Fruit fly (Drosophila melanogaster) whole organism, adult: ENCODE data around the gene CG43407.

Source experiments
- CG11617 ChIP-seq: fragments of 200-800 bp; sonication (Bioruptor generic); optimal IDR thresholded peaks from 2 replicates; lab custom pipeline; 2017; ENCODE audit warnings: mild to moderate bottlenecking, missing biosample characterization, missing genetic modification reagents, missing genetic modification characterization
- CG12768 ChIP-seq: fragments of 200-800 bp; sonication (Bioruptor generic); optimal IDR thresholded peaks from 2 replicates; lab custom pipeline; 2017; ENCODE audit warnings: missing biosample characterization, missing genetic modification characterization, mild to moderate bottlenecking, moderate library complexity, missing genetic modification reagents
- CG7045 ChIP-seq: fragments of 200-800 bp; sonication (Bioruptor generic); optimal IDR thresholded peaks from 2 replicates; lab custom pipeline; 2017; ENCODE audit warnings: missing biosample characterization, mild to moderate bottlenecking, missing genetic modification characterization
- Crg-1 ChIP-seq: fragments of 200-800 bp; sonication (Bioruptor generic); optimal IDR thresholded peaks from 2 replicates; lab custom pipeline; 2016; ENCODE audit warnings: missing biosample characterization, missing genetic modification characterization
- bab1 ChIP-seq: fragments of 200-800 bp; sonication (Bioruptor generic); optimal IDR thresholded peaks from 3 replicates; lab custom pipeline; 2019; ENCODE audit warnings: missing biosample characterization, mild to moderate bottlenecking, missing genetic modification characterization, moderate library complexity
- kay ChIP-seq: fragments of 200-800 bp; sonication (Bioruptor generic); peaks from one replicate; lab custom pipeline; 2016; ENCODE audit warnings: missing biosample characterization, missing genetic modification characterization, borderline replicate concordance
- pad ChIP-seq: fragments of 200-800 bp; sonication (Bioruptor generic); optimal IDR thresholded peaks from 3 replicates; lab custom pipeline; 2017; ENCODE audit warnings: missing biosample characterization, missing genetic modification characterization, mild to moderate bottlenecking, moderate library complexity, missing genetic modification reagents
- toe ChIP-seq: fragments of 200-800 bp; sonication (Bioruptor generic); optimal IDR thresholded peaks from 2 replicates; lab custom pipeline; 2016; ENCODE audit warnings: missing biosample characterization, missing genetic modification characterization

DNA sequence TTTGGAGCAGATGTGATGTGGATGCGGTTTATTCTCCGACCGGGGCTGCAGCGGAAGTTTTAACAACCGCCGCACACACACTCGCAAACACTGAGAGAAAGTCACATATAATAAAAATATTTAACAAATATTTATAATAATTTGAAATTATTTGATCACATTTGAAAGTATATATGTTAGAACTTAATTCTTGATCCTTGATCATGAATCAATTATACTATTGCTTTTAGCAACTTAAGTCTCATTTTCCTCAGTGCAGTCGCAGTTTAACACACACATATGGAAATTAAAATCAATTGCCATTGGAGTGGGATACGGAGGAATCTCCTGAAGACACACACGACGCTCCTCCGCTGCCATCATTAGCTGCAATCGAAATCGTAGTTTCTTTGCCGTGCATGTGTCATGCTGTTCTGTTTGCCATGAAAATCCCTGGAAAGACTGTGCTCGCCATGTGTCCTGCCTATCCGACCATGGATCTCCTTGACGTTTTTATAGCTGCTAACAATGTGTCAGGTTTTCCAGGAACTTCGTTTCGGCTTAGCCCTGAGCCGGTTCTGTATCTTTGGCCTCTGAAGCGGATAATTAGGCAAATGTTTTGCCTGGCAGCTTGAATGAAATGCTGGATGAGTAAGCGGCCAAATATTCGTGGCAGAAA is 19.9 kb downstream of the CG43407 start:
- TF ChIP-seq CG11617 (GFP tag; lab: Kevin White, UChicago) (no peak), kay (GFP tag; lab: Kevin White, UChicago) (no peak), bab1 (GFP tag; lab: Kevin White, UChicago) (no peak), toe (no peak), pad (GFP tag; lab: Kevin White, UChicago) (no peak), Crg-1 (GFP tag; lab: Kevin White, UChicago) (no peak), CG12768 (GFP tag; lab: Kevin White, UChicago) (no peak), CG7045 (GFP tag; lab: Kevin White, UChicago) (no peak)
